Worm (Caenorhabditis elegans): ENCODE data around the gene F02D8.1.

DNA sequence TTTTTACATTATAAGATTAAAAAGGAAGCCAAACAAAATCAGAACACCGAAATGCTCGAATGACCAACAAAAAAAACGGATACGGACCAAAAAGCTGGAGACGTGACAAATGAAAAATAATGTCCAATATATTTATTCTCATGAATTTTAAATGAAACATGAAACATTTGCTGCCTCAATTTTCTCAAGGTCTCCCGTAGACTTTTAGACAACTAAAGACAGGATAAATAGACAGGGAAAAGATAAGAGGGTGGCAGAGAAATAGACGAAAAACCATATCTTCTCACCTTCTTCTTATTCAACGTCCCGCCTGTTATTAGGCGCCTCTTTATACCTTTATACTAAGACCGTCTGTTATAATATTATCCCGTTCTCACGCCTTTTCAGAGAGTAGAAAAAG, 37.3 kb upstream of the F02D8.1 start:
- TF ChIP-seq ztf-11 (tag; optimal IDR thresholded peaks at IDR 0.05): no peak
- no peak for TF ChIP-seq zag-1 (tag; optimal IDR thresholded peaks at IDR 0.05)
- TF ChIP-seq lin-15B (tag; optimal IDR thresholded peaks at IDR 0.05): no peak
- no peak for TF ChIP-seq ama-1 (optimal IDR thresholded peaks at IDR 0.05)
- no peak for TF ChIP-seq egl-5 (tag; optimal IDR thresholded peaks at IDR 0.05)
- no peak for TF ChIP-seq nhr-237 (tag; optimal IDR thresholded peaks at IDR 0.05)
- TF ChIP-seq nhr-25 (tag; optimal IDR thresholded peaks at IDR 0.05): peak; percentile 69
